Worm (Caenorhabditis elegans) whole organism, L3 larva: ENCODE data around the gene hex-1.
A peak's percentile ranks its signal among the peaks of the same experiment; 100 is the strongest.

ENCODE experiments used
- ama-1 ChIP-seq: fragments of 150-350 bp; optimal IDR thresholded peaks from 2 replicates; lab custom pipeline; 2018
- jun-1 ChIP-seq: fragments of 150-350 bp; optimal IDR thresholded peaks from 2 replicates; lab custom pipeline; 2014; ENCODE audit warnings: missing biosample characterization, missing genetic modification reagents, missing genetic modification characterization
- nhr-11 ChIP-seq: fragments of 150-350 bp; optimal IDR thresholded peaks from 2 replicates; lab custom pipeline; 2014; ENCODE audit warnings: missing biosample characterization, missing genetic modification characterization

- TF ChIP-seq ama-1 (lab: Kevin White, UChicago): no peak
- no peak for TF ChIP-seq nhr-11
- peak; percentile 9 for TF ChIP-seq jun-1 (tag; lab: Kevin White, UChicago)
These were observed 16.6 kb downstream of the hex-1 start, which contains the start of gene vha-15 for ce11 chrX:2237438-2237961.
